Worm (Caenorhabditis elegans) whole organism, L4 larva: ENCODE results near the gene 2L52.1.

Source experiments
- D1046.2 ChIP-seq: fragments of 200-800 bp; sonication (Bioruptor generic); IDR thresholded peaks from 2 replicates; pipeline ENCODE4 v1.3.6; 2022; ENCODE audit warnings: missing genetic modification characterization, missing compliant biosample characterization
- F49E8.2 ChIP-seq: sonication (generic microtip); optimal IDR thresholded peaks from 2 replicates; lab custom pipeline; 2016; ENCODE audit warnings: missing compliant biosample characterization, mild to moderate bottlenecking, missing genetic modification characterization, borderline replicate concordance
- Y105C5A.15 ChIP-seq: fragments of 200-800 bp; sonication (Bioruptor generic); IDR thresholded peaks from 2 replicates; pipeline ENCODE4 v1.3.6; 2022; ENCODE audit warnings: missing genetic modification characterization, missing compliant biosample characterization
- Y75B8A.6 ChIP-seq: fragments of 200-800 bp; sonication (Bioruptor generic); IDR thresholded peaks from 2 replicates; pipeline ENCODE4 v1.3.6; 2022; ENCODE audit warnings: missing genetic modification reagents, missing genetic modification characterization, missing compliant biosample characterization
- ZK337.2 ChIP-seq: fragments of 200-800 bp; sonication (Bioruptor generic); IDR thresholded peaks from 2 replicates; pipeline ENCODE4 v1.3.6; 2022; ENCODE audit warnings: missing genetic modification reagents, missing genetic modification characterization, missing compliant biosample characterization
- aha-1 ChIP-seq: fragments of 150-350 bp; peaks from one replicate; lab custom pipeline; 2014; ENCODE audit warnings: missing biosample characterization, missing genetic modification characterization
- aly-2 ChIP-seq: sonication (generic microtip); optimal IDR thresholded peaks from 2 replicates; lab custom pipeline; 2018; ENCODE audit warnings: missing biosample characterization, missing genetic modification characterization
- ceh-20 ChIP-seq: fragments of 200-800 bp; sonication (Bioruptor generic); IDR thresholded peaks from 2 replicates; pipeline ENCODE4 v1.3.6; 2022; ENCODE audit warnings: missing genetic modification reagents, missing genetic modification characterization, missing compliant biosample characterization
- cey-2 ChIP-seq: sonication (generic microtip); optimal IDR thresholded peaks from 3 replicates; lab custom pipeline; 2017; ENCODE audit warnings: missing genetic modification characterization, mild to moderate bottlenecking, missing compliant biosample characterization, antibody characterized with exemption, borderline replicate concordance; ENCODE audit not compliant: insufficient read depth
- dmd-8 ChIP-seq: fragments of 200-800 bp; sonication (Bioruptor generic); IDR thresholded peaks from 2 replicates; pipeline ENCODE4 v1.3.6; 2022; ENCODE audit warnings: missing genetic modification characterization, missing compliant biosample characterization
- dmd-9 ChIP-seq: fragments of 200-800 bp; sonication (Bioruptor generic); IDR thresholded peaks from 2 replicates; pipeline ENCODE4 v1.3.6; 2022; ENCODE audit warnings: missing genetic modification reagents, missing genetic modification characterization, missing compliant biosample characterization
- dpl-1 ChIP-seq: fragments of 150-350 bp; optimal IDR thresholded peaks from 2 replicates; lab custom pipeline; 2014; ENCODE audit warnings: missing biosample characterization, missing genetic modification reagents, missing genetic modification characterization
- duxl-1 ChIP-seq: sonication (generic microtip); optimal IDR thresholded peaks from 2 replicates; lab custom pipeline; 2016; ENCODE audit warnings: mild to moderate bottlenecking, missing genetic modification characterization, moderate library complexity, missing compliant biosample characterization; ENCODE audit not compliant: poor library complexity
- egl-43 ChIP-seq: fragments of 200-800 bp; sonication (Bioruptor generic); IDR thresholded peaks from 2 replicates; pipeline ENCODE4 v1.3.6; 2022; ENCODE audit warnings: missing genetic modification reagents, missing genetic modification characterization, missing compliant biosample characterization
- fos-1 ChIP-seq: fragments of 150-350 bp; optimal IDR thresholded peaks from 2 replicates; lab custom pipeline; 2014; ENCODE audit warnings: missing biosample characterization, missing genetic modification characterization
- hlh-30 ChIP-seq: sonication (generic microtip); optimal IDR thresholded peaks from 2 replicates; lab custom pipeline; 2017; ENCODE audit warnings: antibody characterized with exemption, mild to moderate bottlenecking, missing genetic modification characterization, missing compliant biosample characterization; ENCODE audit not compliant: insufficient read depth
- hmg-1.1 ChIP-seq: fragments of 200-800 bp; sonication (Bioruptor generic); IDR thresholded peaks from 2 replicates; pipeline ENCODE4 v1.3.6; 2022; ENCODE audit warnings: missing genetic modification reagents, missing genetic modification characterization, missing compliant biosample characterization
- jun-1 ChIP-seq: fragments of 150-350 bp; optimal IDR thresholded peaks from 2 replicates; lab custom pipeline; 2014; ENCODE audit warnings: missing biosample characterization, missing genetic modification reagents, missing genetic modification characterization
- lin-13 ChIP-seq: fragments of 150-350 bp; optimal IDR thresholded peaks from 2 replicates; lab custom pipeline; 2014; ENCODE audit warnings: missing biosample characterization, missing genetic modification reagents, missing genetic modification characterization
- lin-15B ChIP-seq: fragments of 150-350 bp; sonication (generic microtip); optimal IDR thresholded peaks from 3 replicates; lab custom pipeline; 2014; ENCODE audit warnings: missing biosample characterization, missing genetic modification characterization
- madf-9 ChIP-seq: fragments of 200-800 bp; sonication (Bioruptor generic); conservative IDR thresholded peaks from 2 replicates; pipeline ENCODE4 v1.3.6; 2022; ENCODE audit warnings: missing genetic modification reagents, missing genetic modification characterization, missing compliant biosample characterization
- mdl-1 ChIP-seq, 2 experiments: fragments of 150-350 bp in 1 of 2; sonication (generic microtip) in 1 of 2; optimal IDR thresholded peaks; 2 replicates each; lab custom pipeline; 2014 to 2017; ENCODE audit warnings: missing biosample characterization in 2 of 2, missing genetic modification characterization in 2 of 2
- mxl-2 ChIP-seq: fragments of 200-800 bp; sonication (Bioruptor generic); conservative IDR thresholded peaks from 2 replicates; pipeline ENCODE4 v1.3.6; 2022; ENCODE audit warnings: missing genetic modification reagents, missing genetic modification characterization, missing compliant biosample characterization
- nhr-237 ChIP-seq: sonication (generic microtip); optimal IDR thresholded peaks from 2 replicates; lab custom pipeline; 2017; ENCODE audit warnings: missing biosample characterization, missing genetic modification characterization
- nhr-41 ChIP-seq: fragments of 200-800 bp; sonication (Bioruptor generic); IDR thresholded peaks from 2 replicates; pipeline ENCODE4 v1.3.6; 2022; ENCODE audit warnings: missing genetic modification reagents, missing genetic modification characterization, missing compliant biosample characterization
- nhr-48 ChIP-seq: sonication (generic microtip); optimal IDR thresholded peaks from 2 replicates; lab custom pipeline; 2016; ENCODE audit warnings: mild to moderate bottlenecking, missing genetic modification characterization, missing compliant biosample characterization
- nhr-76 ChIP-seq: fragments of 150-350 bp; optimal IDR thresholded peaks from 2 replicates; lab custom pipeline; 2014; ENCODE audit warnings: missing biosample characterization, missing genetic modification characterization
- pha-4 ChIP-seq, 2 experiments: fragments of 150-350 bp in 1 of 2; fragments of 200-800 bp in 1 of 2; sonication (Bioruptor generic) in 1 of 2; IDR thresholded peaks in 1 of 2; optimal IDR thresholded peaks in 1 of 2; 2 replicates each; pipeline versions ENCODE4 v1.3.6 to Lab custom; 2014 to 2022; ENCODE audit warnings: missing genetic modification characterization in 2 of 2, missing genetic modification reagents in 2 of 2, missing biosample characterization in 1 of 2, missing compliant biosample characterization in 1 of 2
- rbr-2 ChIP-seq: sonication (generic microtip); optimal IDR thresholded peaks from 2 replicates; lab custom pipeline; 2016; ENCODE audit warnings: missing genotype, missing genetic modification characterization, missing compliant biosample characterization
- set-16 ChIP-seq: fragments of 200-800 bp; sonication (Bioruptor generic); IDR thresholded peaks from 2 replicates; pipeline ENCODE4 v1.3.6; 2022; ENCODE audit warnings: missing genetic modification reagents, missing genetic modification characterization, missing compliant biosample characterization
- snpc-1.2 ChIP-seq: fragments of 200-800 bp; sonication (Bioruptor generic); IDR thresholded peaks from 2 replicates; pipeline ENCODE4 v1.3.6; 2022; ENCODE audit warnings: missing genetic modification reagents, missing genetic modification characterization, missing compliant biosample characterization
- snpc-4 ChIP-seq: fragments of 150-350 bp; optimal IDR thresholded peaks from 2 replicates; lab custom pipeline; 2014; ENCODE audit warnings: missing biosample characterization, missing genetic modification characterization
- spr-1 ChIP-seq: sonication (generic microtip); optimal IDR thresholded peaks from 2 replicates; lab custom pipeline; 2016; ENCODE audit warnings: mild to moderate bottlenecking, missing genetic modification characterization, missing compliant biosample characterization
- unc-39 ChIP-seq: sonication (generic microtip); optimal IDR thresholded peaks from 2 replicates; lab custom pipeline; 2017; ENCODE audit warnings: missing biosample characterization, missing genetic modification characterization
- unc-62 ChIP-seq, 3 experiments: fragments of 150-350 bp in 1 of 3; sonication (generic microtip); optimal IDR thresholded peaks in 2 of 3; peaks in 1 of 3; 1 replicate in 1 of 3; 2 replicates in 2 of 3; lab custom pipeline; 2014 to 2017; ENCODE audit warnings: missing biosample characterization in 3 of 3, missing genetic modification characterization in 3 of 3, missing genetic modification reagents in 3 of 3, missing genotype in 1 of 3
- vab-7 ChIP-seq: fragments of 200-800 bp; sonication (Bioruptor generic); IDR thresholded peaks from 2 replicates; pipeline ENCODE4 v1.3.6; 2022; ENCODE audit warnings: missing genetic modification reagents, missing genetic modification characterization, missing compliant biosample characterization
- zfp-2 ChIP-seq: sonication (generic microtip); optimal IDR thresholded peaks from 2 replicates; lab custom pipeline; 2016; ENCODE audit warnings: mild to moderate bottlenecking, missing genetic modification characterization, missing compliant biosample characterization
- zip-2 ChIP-seq: fragments of 150-350 bp; optimal IDR thresholded peaks from 2 replicates; lab custom pipeline; 2014; ENCODE audit warnings: missing biosample characterization, missing genetic modification characterization
- ztf-7 ChIP-seq: fragments of 150-350 bp; optimal IDR thresholded peaks from 2 replicates; lab custom pipeline; 2014; ENCODE audit warnings: missing biosample characterization, missing genetic modification characterization

The 2L52.1 gene

DNA sequence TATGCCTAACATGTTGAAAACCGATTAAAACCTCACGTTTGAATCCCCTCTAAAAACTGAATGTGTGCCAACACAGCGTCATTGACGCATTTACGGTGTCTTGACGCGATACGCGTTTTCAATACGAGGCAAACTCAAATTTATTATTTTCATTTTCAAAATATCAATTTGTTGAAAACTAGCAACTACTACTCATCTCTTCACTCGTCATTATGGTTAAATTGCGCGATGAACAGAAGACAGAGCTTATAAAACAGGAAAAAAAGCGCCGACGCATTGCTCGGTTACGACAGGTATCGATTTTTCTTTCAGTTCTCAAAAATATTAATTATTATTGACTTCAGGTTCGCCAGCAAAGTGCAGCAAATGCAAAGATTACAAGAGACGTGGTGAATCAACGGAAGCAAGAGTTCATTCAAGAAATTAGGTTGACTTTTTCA, 22.9 kb downstream of the 2L52.1 start, which contains the start of gene enee-1 (continued):
- TF ChIP-seq nhr-48 (peak; percentile 36), nhr-76 (no peak), Y75B8A.6 (GFP tag; lab: Robert Waterston, UW) (no peak), F49E8.2 (tag; lab: Kevin White, UChicago) (no peak), aha-1 (tag; lab: Kevin White, UChicago) (peak; percentile 95), unc-62 (GFP tag; optimal IDR thresholded peaks at IDR 0.05 in 1 of 2; lab: Kevin White, UChicago) (peak in 1 of 2 experiments; percentile 92), unc-62 (tag; optimal IDR thresholded peaks at IDR 0.05; lab: Kevin White, UChicago) (no peak), spr-1 (tag; lab: Kevin White, UChicago) (peak; percentile 83), cey-2 (tag; lab: Kevin White, UChicago) (no peak), mdl-1 (tag; optimal IDR thresholded peaks at IDR 0.05; lab: Kevin White, UChicago) (peak in 1 of 2 experiments; percentile 18), hlh-30 (tag; lab: Kevin White, UChicago) (peak; percentile 76), dmd-8 (no peak), aly-2 (no peak), ZK337.2 (GFP tag; lab: Robert Waterston, UW) (no peak), dpl-1 (peak; percentile 96), dmd-9 (GFP tag; lab: Robert Waterston, UW) (no peak), unc-39 (tag; lab: Kevin White, UChicago) (no peak), snpc-4 (tag; lab: Kevin White, UChicago) (no peak), zfp-2 (tag; lab: Kevin White, UChicago) (no peak), mxl-2 (GFP tag; lab: Robert Waterston, UW) (no peak), vab-7 (GFP tag; lab: Robert Waterston, UW) (no peak), ztf-7 (peak; percentile 65), set-16 (GFP tag; lab: Robert Waterston, UW) (no peak), nhr-41 (GFP tag; lab: Robert Waterston, UW) (no peak), jun-1 (tag; lab: Kevin White, UChicago) (peak; percentile 74)
- TF ChIP-seq, all 104 proteins: peak for 49

DNA sequence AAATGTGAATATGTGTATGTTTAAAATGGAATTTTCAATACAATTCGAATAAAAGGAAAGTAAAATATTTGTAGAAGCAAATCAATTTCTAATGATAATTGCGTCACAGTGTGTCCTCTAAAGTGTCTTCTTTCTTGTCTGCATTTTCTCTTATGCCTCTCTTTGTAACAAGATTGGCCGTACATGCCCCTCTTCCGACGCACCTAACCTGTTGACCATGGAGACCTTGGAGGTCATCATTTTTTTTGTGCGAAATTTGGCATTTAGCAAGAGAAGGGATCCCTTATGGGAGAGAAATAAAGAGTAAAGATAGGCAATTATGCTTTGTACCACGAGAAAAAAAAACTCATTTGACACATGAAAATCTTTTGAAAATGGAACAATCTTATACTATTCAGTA, 26.6 kb downstream of the 2L52.1 start, which contains the start of gene F23F1.4:
TSS of gene F23F1.4 (minus strand) at position 141 of the 400 bp plus-strand sequence.
- TF ChIP-seq lin-13 (GFP tag; lab: Kevin White, UChicago) (no peak), zip-2 (tag; lab: Kevin White, UChicago) (no peak), madf-9 (GFP tag; lab: Robert Waterston, UW) (no peak), snpc-1.2 (GFP tag; lab: Robert Waterston, UW) (no peak), lin-15B (tag; lab: Kevin White, UChicago) (no peak), egl-43 (GFP tag; lab: Robert Waterston, UW) (no peak), Y105C5A.15 (GFP tag; lab: Robert Waterston, UW) (no peak), nhr-48 (no peak), nhr-237 (no peak), fos-1 (tag; lab: Kevin White, UChicago) (no peak), hmg-1.1 (GFP tag; lab: Robert Waterston, UW) (no peak), duxl-1 (no peak), D1046.2 (GFP tag; lab: Robert Waterston, UW) (no peak), rbr-2 (no peak), nhr-41 (GFP tag; lab: Robert Waterston, UW) (no peak), pha-4 (GFP tag; IDR thresholded peaks at IDR 0.05; lab: Robert Waterston, UW) (no peak), pha-4 (tag; optimal IDR thresholded peaks at IDR 0.05; lab: Kevin White, UChicago) (no peak), ztf-7 (no peak)

DNA sequence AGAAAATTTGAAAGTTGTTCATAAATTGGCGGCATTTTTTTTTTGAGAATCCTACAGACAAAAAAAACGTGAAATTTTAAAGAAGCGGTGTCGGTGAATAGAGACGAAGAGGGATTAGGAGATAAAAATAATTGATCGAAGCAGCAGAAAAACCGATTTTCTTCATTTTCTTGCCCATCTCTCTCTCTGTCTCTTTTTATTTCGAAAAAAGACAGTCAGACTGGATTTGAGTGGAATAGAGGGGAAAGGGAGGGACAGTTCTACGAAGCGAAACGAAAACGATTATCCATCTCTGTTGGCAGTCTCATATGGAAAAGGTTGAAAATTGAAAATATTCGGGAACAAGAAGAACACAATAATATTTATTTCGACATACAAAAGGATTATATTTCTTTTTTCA, 27.9 kb downstream of the 2L52.1 start:
- no peak for TF ChIP-seq ceh-20
- no peak for TF ChIP-seq zip-2 (tag; lab: Kevin White, UChicago)
- TF ChIP-seq unc-62 (GFP tag; optimal IDR thresholded peaks at IDR 0.05 in 1 of 2; lab: Kevin White, UChicago) = peak in 1 of 2 experiments; percentile 11
- no peak for TF ChIP-seq unc-62 (tag; optimal IDR thresholded peaks at IDR 0.05; lab: Kevin White, UChicago)
- peak; percentile 75 for TF ChIP-seq aha-1 (tag; lab: Kevin White, UChicago)
